Worm (Caenorhabditis elegans): ENCODE data around the gene reps-1.
"Not testable (repeated sequence)": the region's sequence is repeated elsewhere in the genome, so short reads cannot be mapped to it uniquely, and the experiment has no call there.

ce11 chrV:18980091-18980490, 10.2 kb downstream of the reps-1 start:
- 0 out of 2 replicates have a peak, but pooled peaks have one; percentile 16 for TF ChIP-seq tbx-37 (GFP tag; conservative IDR thresholded peaks at IDR 0.05)
- TF ChIP-seq ama-1 (optimal IDR thresholded peaks at IDR 0.05); F13C5.2 (tag; optimal IDR thresholded peaks at IDR 0.05); flt-1 (GFP tag; IDR thresholded peaks at IDR 0.05); hmg-4 (GFP tag; optimal IDR thresholded peaks at IDR 0.05); scrt-1 (GFP tag; IDR thresholded peaks at IDR 0.05); hnd-1 (tag; optimal IDR thresholded peaks at IDR 0.05); sea-1 (GFP tag; conservative IDR thresholded peaks at IDR 0.05); ceh-13 (GFP tag; optimal IDR thresholded peaks at IDR 0.05); ets-7 (tag; optimal IDR thresholded peaks at IDR 0.05); aly-1 (tag; optimal IDR thresholded peaks at IDR 0.05); tbx-11 (GFP tag; IDR thresholded peaks at IDR 0.05); ceh-36 (tag; optimal IDR thresholded peaks at IDR 0.05): not testable (repeated sequence)

Data from whole organism, early embryonic.